Worm (Caenorhabditis elegans) whole organism, L3 larva: Measurements from ENCODE around the gene C17G1.2.

Source experiments
- aly-2 ChIP-seq: fragments of 150-350 bp; optimal IDR thresholded peaks from 2 replicates; lab custom pipeline; 2014; ENCODE audit warnings: missing biosample characterization, missing genetic modification characterization
- ceh-28 ChIP-seq: fragments of 150-350 bp; optimal IDR thresholded peaks from 2 replicates; lab custom pipeline; 2014; ENCODE audit warnings: missing biosample characterization, missing genetic modification reagents, missing genetic modification characterization
- egl-27 ChIP-seq: sonication (generic microtip); optimal IDR thresholded peaks from 4 replicates; lab custom pipeline; 2017; ENCODE audit warnings: missing biosample characterization, missing genetic modification reagents, missing genetic modification characterization
- elt-3 ChIP-seq, 3 experiments: fragments of 150-350 bp in 1 of 3; sonication (generic microtip) in 2 of 3; optimal IDR thresholded peaks; 2 replicates in 2 of 3; 4 replicates in 1 of 3; lab custom pipeline; 2014 to 2017; ENCODE audit warnings: missing biosample characterization in 3 of 3, missing genetic modification characterization in 3 of 3
- hmg-11 ChIP-seq: sonication (generic microtip); optimal IDR thresholded peaks from 2 replicates; lab custom pipeline; 2016; ENCODE audit warnings: missing genetic modification characterization, missing compliant biosample characterization
- lin-39 ChIP-seq: fragments of 150-350 bp; optimal IDR thresholded peaks from 2 replicates; lab custom pipeline; 2018; ENCODE audit warnings: missing biosample characterization, missing genetic modification reagents, missing genetic modification characterization
- mdl-1 ChIP-seq: fragments of 150-350 bp; optimal IDR thresholded peaks from 2 replicates; lab custom pipeline; 2014; ENCODE audit warnings: missing biosample characterization, missing genetic modification characterization
- nfya-1 ChIP-seq: sonication (generic microtip); optimal IDR thresholded peaks from 2 replicates; lab custom pipeline; 2017; ENCODE audit warnings: missing genetic modification characterization, mild to moderate bottlenecking, missing compliant biosample characterization, antibody characterized with exemption, moderate library complexity; ENCODE audit not compliant: insufficient read depth
- nhr-12 ChIP-seq: fragments of 150-350 bp; optimal IDR thresholded peaks from 2 replicates; lab custom pipeline; 2014; ENCODE audit warnings: missing biosample characterization, missing genetic modification characterization
- nhr-25 ChIP-seq: sonication (generic microtip); optimal IDR thresholded peaks from 2 replicates; lab custom pipeline; 2017; ENCODE audit warnings: missing biosample characterization, missing genetic modification characterization
- pha-4 ChIP-seq: fragments of 150-350 bp; optimal IDR thresholded peaks from 2 replicates; lab custom pipeline; 2014; ENCODE audit warnings: missing biosample characterization, missing genetic modification reagents, missing genetic modification characterization
- skn-1 ChIP-seq: fragments of 150-350 bp; optimal IDR thresholded peaks from 2 replicates; lab custom pipeline; 2014; ENCODE audit warnings: missing biosample characterization, missing genetic modification characterization
- snpc-4 ChIP-seq: fragments of 150-350 bp; optimal IDR thresholded peaks from 2 replicates; lab custom pipeline; 2014; ENCODE audit warnings: missing biosample characterization, missing genetic modification characterization
- ztf-4 ChIP-seq: fragments of 150-350 bp; optimal IDR thresholded peaks from 2 replicates; lab custom pipeline; 2014; ENCODE audit warnings: missing biosample characterization, missing genetic modification characterization

ce11 chrX:9948963-9949362 is 27.6 kb downstream of the C17G1.2 start, which contains the start of gene nas-37:
- no peak for TF ChIP-seq egl-27 (tag; lab: Kevin White, UChicago)
- TF ChIP-seq nfya-1 (tag; lab: Kevin White, UChicago), result no peak
- TF ChIP-seq nhr-12, result no peak
- TF ChIP-seq aly-2 (tag; lab: Kevin White, UChicago), result no peak
- TF ChIP-seq nhr-25, result no peak
- TF ChIP-seq elt-3 (tag; optimal IDR thresholded peaks at IDR 0.05; lab: Kevin White, UChicago), result no peak
- no peak for TF ChIP-seq skn-1 (tag; lab: Kevin White, UChicago)
- TF ChIP-seq hmg-11 (tag; lab: Kevin White, UChicago), result no peak
- no peak for TF ChIP-seq ztf-4 (tag; lab: Kevin White, UChicago)
- TF ChIP-seq mdl-1 (tag; lab: Kevin White, UChicago), result no peak
- TF ChIP-seq snpc-4, result no peak
- no peak for TF ChIP-seq lin-39 (tag; lab: Kevin White, UChicago)
- TF ChIP-seq ceh-28 (tag; lab: Kevin White, UChicago), result no peak
- no peak for TF ChIP-seq pha-4 (tag; lab: Kevin White, UChicago)
